Worm (Caenorhabditis elegans) whole organism, L3 larva: ENCODE data around the gene C31B8.1.

Experiments used
- R02D3.7 ChIP-seq: fragments of 150-350 bp; optimal IDR thresholded peaks from 2 replicates; lab custom pipeline; 2014; ENCODE audit warnings: missing biosample characterization, missing genetic modification characterization
- aly-2 ChIP-seq: fragments of 150-350 bp; optimal IDR thresholded peaks from 2 replicates; lab custom pipeline; 2014; ENCODE audit warnings: missing biosample characterization, missing genetic modification characterization
- ceh-16 ChIP-seq: sonication (generic microtip); optimal IDR thresholded peaks from 2 replicates; lab custom pipeline; 2017; ENCODE audit warnings: missing biosample characterization, missing genetic modification characterization
- ceh-9 ChIP-seq: sonication (generic microtip); optimal IDR thresholded peaks from 2 replicates; lab custom pipeline; 2018; ENCODE audit warnings: missing biosample characterization, missing genetic modification characterization
- daf-12 ChIP-seq: fragments of 150-350 bp; optimal IDR thresholded peaks from 2 replicates; lab custom pipeline; 2014; ENCODE audit warnings: missing biosample characterization, missing genetic modification reagents, missing genetic modification characterization
- egl-27 ChIP-seq: sonication (generic microtip); optimal IDR thresholded peaks from 4 replicates; lab custom pipeline; 2017; ENCODE audit warnings: missing biosample characterization, missing genetic modification reagents, missing genetic modification characterization
- egl-5 ChIP-seq: fragments of 150-350 bp; optimal IDR thresholded peaks from 2 replicates; lab custom pipeline; 2017; ENCODE audit warnings: missing biosample characterization, missing genetic modification reagents, missing genetic modification characterization, inconsistent platforms
- elt-1 ChIP-seq: fragments of 150-350 bp; optimal IDR thresholded peaks from 2 replicates; lab custom pipeline; 2014; ENCODE audit warnings: missing biosample characterization, missing genetic modification characterization
- elt-2 ChIP-seq: sonication (generic microtip); optimal IDR thresholded peaks from 2 replicates; lab custom pipeline; 2016; ENCODE audit warnings: missing genetic modification reagents, mild to moderate bottlenecking, missing genetic modification characterization, missing compliant biosample characterization
- elt-3 ChIP-seq, 3 experiments: fragments of 150-350 bp in 1 of 3; sonication (generic microtip) in 2 of 3; optimal IDR thresholded peaks; 2 replicates in 2 of 3; 4 replicates in 1 of 3; lab custom pipeline; 2014 to 2017; ENCODE audit warnings: missing biosample characterization in 3 of 3, missing genetic modification characterization in 3 of 3
- eor-1 ChIP-seq, 2 experiments: fragments of 150-350 bp; optimal IDR thresholded peaks; 2 replicates each; lab custom pipeline; 2014 to 2018; ENCODE audit warnings: missing biosample characterization in 2 of 2, missing genetic modification characterization in 2 of 2
- hmg-11 ChIP-seq: sonication (generic microtip); optimal IDR thresholded peaks from 2 replicates; lab custom pipeline; 2016; ENCODE audit warnings: missing genetic modification characterization, missing compliant biosample characterization
- jun-1 ChIP-seq: fragments of 150-350 bp; optimal IDR thresholded peaks from 2 replicates; lab custom pipeline; 2014; ENCODE audit warnings: missing biosample characterization, missing genetic modification reagents, missing genetic modification characterization
- lin-15B ChIP-seq: fragments of 150-350 bp; optimal IDR thresholded peaks from 2 replicates; lab custom pipeline; 2014; ENCODE audit warnings: missing biosample characterization, missing genetic modification characterization
- lin-39 ChIP-seq: fragments of 150-350 bp; optimal IDR thresholded peaks from 2 replicates; lab custom pipeline; 2018; ENCODE audit warnings: missing biosample characterization, missing genetic modification reagents, missing genetic modification characterization
- nfya-1 ChIP-seq: sonication (generic microtip); optimal IDR thresholded peaks from 2 replicates; lab custom pipeline; 2017; ENCODE audit warnings: missing genetic modification characterization, mild to moderate bottlenecking, missing compliant biosample characterization, antibody characterized with exemption, moderate library complexity; ENCODE audit not compliant: insufficient read depth
- nhr-11 ChIP-seq: fragments of 150-350 bp; optimal IDR thresholded peaks from 2 replicates; lab custom pipeline; 2014; ENCODE audit warnings: missing biosample characterization, missing genetic modification characterization
- nhr-12 ChIP-seq: fragments of 150-350 bp; optimal IDR thresholded peaks from 2 replicates; lab custom pipeline; 2014; ENCODE audit warnings: missing biosample characterization, missing genetic modification characterization
- nhr-23 ChIP-seq: fragments of 150-350 bp; optimal IDR thresholded peaks from 2 replicates; lab custom pipeline; 2014; ENCODE audit warnings: missing biosample characterization, missing genetic modification reagents, missing genetic modification characterization
- nhr-237 ChIP-seq: fragments of 150-350 bp; optimal IDR thresholded peaks from 2 replicates; lab custom pipeline; 2014; ENCODE audit warnings: missing biosample characterization, missing genetic modification characterization
- nhr-25 ChIP-seq: sonication (generic microtip); optimal IDR thresholded peaks from 2 replicates; lab custom pipeline; 2017; ENCODE audit warnings: missing biosample characterization, missing genetic modification characterization
- nhr-28 ChIP-seq: fragments of 150-350 bp; optimal IDR thresholded peaks from 2 replicates; lab custom pipeline; 2014; ENCODE audit warnings: missing biosample characterization, missing genetic modification characterization
- nhr-43 ChIP-seq: sonication (generic microtip); optimal IDR thresholded peaks from 2 replicates; lab custom pipeline; 2016; ENCODE audit warnings: mild to moderate bottlenecking, missing genetic modification characterization, missing compliant biosample characterization; ENCODE audit not compliant: poor library complexity, severe bottlenecking
- nhr-76 ChIP-seq: fragments of 150-350 bp; sonication (generic microtip); optimal IDR thresholded peaks from 5 replicates; lab custom pipeline; 2014; ENCODE audit warnings: missing biosample characterization, missing genetic modification characterization
- nhr-77 ChIP-seq: fragments of 150-350 bp; optimal IDR thresholded peaks from 2 replicates; lab custom pipeline; 2014; ENCODE audit warnings: missing biosample characterization, missing genetic modification characterization
- pqm-1 ChIP-seq: fragments of 150-350 bp; optimal IDR thresholded peaks from 2 replicates; lab custom pipeline; 2017; ENCODE audit warnings: missing biosample characterization, missing genetic modification characterization, inconsistent platforms
- sea-2 ChIP-seq: fragments of 150-350 bp; sonication (generic microtip); optimal IDR thresholded peaks from 4 replicates; lab custom pipeline; 2014; ENCODE audit warnings: missing biosample characterization, missing genetic modification reagents, missing genetic modification characterization
- skn-1 ChIP-seq: fragments of 150-350 bp; optimal IDR thresholded peaks from 2 replicates; lab custom pipeline; 2014; ENCODE audit warnings: missing biosample characterization, missing genetic modification characterization
- snpc-4 ChIP-seq: fragments of 150-350 bp; optimal IDR thresholded peaks from 2 replicates; lab custom pipeline; 2014; ENCODE audit warnings: missing biosample characterization, missing genetic modification characterization
- tbx-2 ChIP-seq: sonication (generic microtip); optimal IDR thresholded peaks from 2 replicates; lab custom pipeline; 2016; ENCODE audit warnings: mild to moderate bottlenecking, missing genetic modification characterization, missing compliant biosample characterization
- unc-39 ChIP-seq: sonication (generic microtip); optimal IDR thresholded peaks from 4 replicates; lab custom pipeline; 2017; ENCODE audit warnings: missing biosample characterization, missing genetic modification characterization
- zag-1 ChIP-seq: fragments of 150-350 bp; optimal IDR thresholded peaks from 2 replicates; lab custom pipeline; 2014; ENCODE audit warnings: missing biosample characterization, missing genetic modification characterization
- ztf-4 ChIP-seq: fragments of 150-350 bp; optimal IDR thresholded peaks from 2 replicates; lab custom pipeline; 2014; ENCODE audit warnings: missing biosample characterization, missing genetic modification characterization

C31B8.1 gene

DNA sequence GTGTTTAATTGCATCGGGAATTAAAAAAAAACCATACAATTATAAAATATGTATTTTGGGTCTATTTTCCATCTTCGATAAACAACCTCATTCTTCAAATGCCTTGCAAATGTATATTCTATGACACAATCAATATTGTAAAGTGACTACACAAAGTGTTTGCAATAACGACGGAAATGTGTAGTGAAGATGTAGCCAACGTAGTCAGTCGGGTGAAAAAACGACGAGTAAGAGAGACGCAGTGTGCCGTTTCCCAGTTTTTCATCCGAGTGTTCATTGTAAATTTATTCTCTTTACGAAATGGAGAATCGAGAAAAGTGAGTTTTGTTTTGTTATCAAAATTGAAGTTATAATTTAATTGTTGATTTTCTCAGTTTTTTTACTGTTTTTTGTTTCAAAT lies 39.4 kb upstream of the C31B8.1 start, which contains the start of gene F37B4.15:
Gene F37B4.15, plus strand, starts transcription at position 301 of the 400 bp plus-strand sequence.
- TF ChIP-seq elt-3 (tag; optimal IDR thresholded peaks at IDR 0.05; lab: Kevin White, UChicago) (no peak), nfya-1 (tag; lab: Kevin White, UChicago) (no peak), tbx-2 (tag; lab: Kevin White, UChicago) (no peak), nhr-77 (tag; lab: Kevin White, UChicago) (no peak), jun-1 (no peak), hmg-11 (no peak), egl-5 (tag; lab: Kevin White, UChicago) (no peak), ztf-4 (tag; lab: Kevin White, UChicago) (no peak), egl-27 (tag; lab: Kevin White, UChicago) (no peak), eor-1 (tag; optimal IDR thresholded peaks at IDR 0.05; lab: Kevin White, UChicago) (no peak)

ce11 chrV:2892976-2893375 lies 38.4 kb upstream of the C31B8.1 start, which contains the start of gene srh-127:
srh-127 (plus strand) TSS chrV:2893276.
- TF ChIP-seq elt-1 (tag; lab: Kevin White, UChicago) (no peak), jun-1 (no peak), nhr-23 (tag; lab: Kevin White, UChicago) (no peak), nhr-11 (tag; lab: Kevin White, UChicago) (no peak), nhr-25 (tag; lab: Kevin White, UChicago) (no peak), lin-39 (tag; lab: Kevin White, UChicago) (no peak), pqm-1 (tag; lab: Kevin White, UChicago) (no peak), ztf-4 (tag; lab: Kevin White, UChicago) (no peak), nhr-76 (tag; lab: Kevin White, UChicago) (no peak)

DNA sequence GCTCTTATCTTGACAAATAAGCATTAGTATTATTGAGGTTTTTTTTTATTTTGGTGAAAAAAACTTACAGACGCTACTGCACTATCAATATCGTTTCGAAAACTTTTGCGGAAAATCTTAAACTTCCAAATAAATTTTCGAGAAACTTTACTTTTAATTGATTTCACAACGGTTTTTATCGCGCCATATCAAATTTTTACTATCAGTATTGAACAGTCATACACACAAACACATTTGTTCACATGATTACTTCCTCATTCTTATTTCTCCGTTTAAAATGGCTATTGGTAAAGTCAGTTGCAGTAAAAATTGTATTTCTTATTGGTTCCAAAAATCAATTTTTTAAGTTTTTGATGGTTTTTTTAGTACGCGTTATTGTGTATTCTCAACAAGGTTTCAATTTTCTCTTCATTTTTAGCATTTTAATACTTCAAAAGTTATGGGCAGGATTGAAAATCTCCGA lies 35.1 kb upstream of the C31B8.1 start, which contains the start of gene pals-32:
Gene pals-32, plus strand, starts transcription at position 413 of the 463 bp plus-strand sequence.
- TF ChIP-seq elt-2 (peak; percentile 51), ceh-9 (tag; lab: Kevin White, UChicago) (no peak), nhr-12 (no peak), sea-2 (GFP tag; lab: Kevin White, UChicago) (no peak)

ce11 chrV:2899867-2900266 lies 31.5 kb upstream of the C31B8.1 start, which contains the start of gene str-46:
str-46 (minus strand) TSS chrV:2899967.
- no peak for TF ChIP-seq R02D3.7
- TF ChIP-seq, all 47 proteins: peak for 0

DNA sequence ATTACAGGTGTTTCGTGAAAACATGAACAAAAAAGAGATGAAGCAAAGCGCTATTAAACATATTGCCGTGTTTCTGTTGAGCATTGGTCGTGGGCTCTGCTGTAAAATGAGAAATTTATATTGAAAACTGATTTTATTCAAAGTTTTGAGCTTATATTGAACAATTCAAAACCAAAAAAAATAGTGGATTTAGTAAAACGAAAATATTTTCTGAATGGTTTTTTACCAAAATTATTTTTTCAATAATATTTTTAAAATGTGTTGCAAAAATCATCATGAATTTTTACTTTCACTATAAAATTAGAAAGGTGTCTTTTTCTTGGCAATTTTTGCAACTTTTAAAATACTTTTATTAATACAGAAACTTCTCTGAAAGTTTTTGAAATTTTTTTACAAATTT lies 28.1 kb upstream of the C31B8.1 start, which contains the start of gene C31B8.7:
Gene C31B8.7, minus strand, starts transcription at position 101 of the 400 bp plus-strand sequence.
- TF ChIP-seq nhr-43 (tag; lab: Kevin White, UChicago) (no peak), jun-1 (no peak), unc-39 (tag; lab: Kevin White, UChicago) (no peak), elt-2 (no peak), nhr-76 (tag; lab: Kevin White, UChicago) (no peak), nhr-237 (tag; lab: Kevin White, UChicago) (no peak), nhr-12 (no peak), aly-2 (no peak), egl-5 (tag; lab: Kevin White, UChicago) (no peak), lin-15B (tag; lab: Kevin White, UChicago) (no peak), skn-1 (tag; lab: Kevin White, UChicago) (no peak), zag-1 (tag; lab: Kevin White, UChicago) (no peak), daf-12 (no peak), snpc-4 (tag; lab: Kevin White, UChicago) (no peak), ceh-16 (no peak), nhr-11 (tag; lab: Kevin White, UChicago) (no peak), eor-1 (tag; optimal IDR thresholded peaks at IDR 0.05; lab: Kevin White, UChicago) (no peak), nhr-28 (no peak), elt-3 (tag; optimal IDR thresholded peaks at IDR 0.05; lab: Kevin White, UChicago) (no peak)
